Fruit fly (Drosophila melanogaster): Measurements from ENCODE around the gene CheA84a.

Gene CheA84a

DNA sequence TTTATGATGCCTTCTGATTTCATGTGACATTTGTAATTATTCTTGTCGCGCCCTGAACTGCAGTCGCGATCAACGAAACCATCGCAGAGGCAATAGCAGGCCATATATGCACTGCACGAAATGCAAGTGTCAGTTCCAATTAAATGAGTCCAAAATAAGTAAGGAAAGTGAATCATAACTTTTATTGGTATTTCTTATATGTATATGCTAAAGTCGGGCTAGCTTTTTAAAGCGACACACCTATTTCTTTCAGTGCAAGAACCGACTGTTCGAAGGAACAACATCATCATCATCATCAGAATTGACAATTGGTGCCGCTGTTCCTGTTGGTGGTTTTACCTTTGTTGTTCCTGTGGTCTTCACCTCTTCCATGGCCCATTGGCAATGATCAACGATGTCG, 7.5 kb downstream of the CheA84a start (continued):
- TF ChIP-seq CG13775 (GFP tag; optimal IDR thresholded peaks at IDR 0.05) (peak; percentile 24), ERR (GFP tag; optimal IDR thresholded peaks at IDR 0.05) (no peak), CG14710 (tag; optimal IDR thresholded peaks at IDR 0.05) (peak; percentile 42), zfh1 (GFP tag; IDR thresholded peaks at IDR 0.05) (peak; percentile 82), CG5245 (GFP tag; optimal IDR thresholded peaks at IDR 0.05) (peak; percentile 23), CG4404 (GFP tag; IDR thresholded peaks at IDR 0.05) (peak; percentile 79), CG9727 (GFP tag; optimal IDR thresholded peaks at IDR 0.05) (peak; percentile 60), CG16815 (GFP tag; optimal IDR thresholded peaks at IDR 0.05) (peak; percentile 41), chif (GFP tag; optimal IDR thresholded peaks at IDR 0.05) (peak; percentile 16 to 51), CG7745 (tag; optimal IDR thresholded peaks at IDR 0.05) (peak; percentile 37), ab (GFP tag; optimal IDR thresholded peaks at IDR 0.05) (no peak), sens (GFP tag) (peak; percentile 88), corto (GFP tag; optimal IDR thresholded peaks at IDR 0.05) (no peak), unpg (GFP tag; optimal IDR thresholded peaks at IDR 0.05) (peak; percentile 9), ac (GFP tag; optimal IDR thresholded peaks at IDR 0.05) (peak; percentile 31), hb (GFP tag; IDR thresholded peaks at IDR 0.05; ENCODE audit: partially characterized antibody) (no peak), tin (GFP tag; optimal IDR thresholded peaks at IDR 0.05) (peak; percentile 24), Fer3 (tag; optimal IDR thresholded peaks at IDR 0.05) (no peak), CG18262 (tag; optimal IDR thresholded peaks at IDR 0.05) (peak; percentile 56), fd96Cb (tag; optimal IDR thresholded peaks at IDR 0.05) (peak; percentile 10), CG17829 (tag; optimal IDR thresholded peaks at IDR 0.05) (no peak), CG2712 (tag; optimal IDR thresholded peaks at IDR 0.05) (peak; percentile 64), pum (GFP tag; optimal IDR thresholded peaks at IDR 0.05) (peak; percentile 7), CG17361 (GFP tag; IDR thresholded peaks at IDR 0.05) (0 out of 3 replicates have a peak, but pooled peaks have one; percentile 11), az2 (GFP tag; optimal IDR thresholded peaks at IDR 0.05) (peak; percentile 18), kni (GFP tag; optimal IDR thresholded peaks at IDR 0.05) (no peak), Mad (GFP tag; optimal IDR thresholded peaks at IDR 0.05) (no peak), CG11504 (tag; optimal IDR thresholded peaks at IDR 0.05) (peak; percentile 16), Hsf (GFP tag; optimal IDR thresholded peaks at IDR 0.05) (peak; percentile 37), CG1233 (GFP tag; optimal IDR thresholded peaks at IDR 0.05) (peak; percentile 5), dmrt11E (tag; optimal IDR thresholded peaks at IDR 0.05) (peak; percentile 78), trem (tag; optimal IDR thresholded peaks at IDR 0.05) (peak; percentile 37), Elba2 (GFP tag; optimal IDR thresholded peaks at IDR 0.05) (peak; percentile 74), Chrac-16 (GFP tag; optimal IDR thresholded peaks at IDR 0.05) (peak; percentile 29), gem (tag; optimal IDR thresholded peaks at IDR 0.05) (peak; percentile 49), vvl (GFP tag; IDR thresholded peaks at IDR 0.05) (0 out of 2 replicates have a peak, but pooled peaks have one; percentile 11), CG15269 (tag; optimal IDR thresholded peaks at IDR 0.05) (no peak), fd102C (GFP tag; optimal IDR thresholded peaks at IDR 0.05) (peak; percentile 67), Drgx (GFP tag; IDR thresholded peaks at IDR 0.05) (0 out of 2 replicates have a peak, but pooled peaks have one; percentile 20), pan (optimal IDR thresholded peaks at IDR 0.05) (no peak), pan (GFP tag; optimal IDR thresholded peaks at IDR 0.05 in 1 of 2, IDR thresholded peaks at IDR 0.05 in 1 of 2) (peak in 1 of 2 experiments; percentile 14), H15 (GFP tag; IDR thresholded peaks at IDR 0.05) (no peak), p53 (GFP tag; optimal IDR thresholded peaks at IDR 0.05) (no peak), prd (optimal IDR thresholded peaks at IDR 0.05) (no peak), prd (GFP tag; IDR thresholded peaks at IDR 0.05) (peak; percentile 68), lola (GFP tag; optimal IDR thresholded peaks at IDR 0.05) (peak in 1 of 3 experiments; percentile 62), abd-A (tag; optimal IDR thresholded peaks at IDR 0.05) (no peak), CG10267 (tag; optimal IDR thresholded peaks at IDR 0.05) (peak; percentile 19), zen (tag; optimal IDR thresholded peaks at IDR 0.05) (peak; percentile 64), Nf-YB (GFP tag; optimal IDR thresholded peaks at IDR 0.05) (no peak), CG10979 (tag; optimal IDR thresholded peaks at IDR 0.05) (peak; percentile 56)
